Worm (Caenorhabditis elegans) whole organism, young adult: ENCODE measurements around the gene syf-2.

Experiments used
- B0035.1 ChIP-seq: sonication (generic microtip); optimal IDR thresholded peaks from 2 replicates; lab custom pipeline; 2016; ENCODE audit warnings: missing genetic modification characterization, mild to moderate bottlenecking, missing compliant biosample characterization, missing genotype, missing genetic modification reagents
- B0336.3 ChIP-seq: fragments of 200-800 bp; sonication (Bioruptor generic); IDR thresholded peaks from 2 replicates; pipeline ENCODE4 v1.3.6; 2022; ENCODE audit warnings: missing genetic modification characterization, missing compliant biosample characterization
- C06A6.2 ChIP-seq: fragments of 200-800 bp; sonication (Bioruptor generic); conservative IDR thresholded peaks from 2 replicates; pipeline ENCODE4 v1.3.6; 2022; ENCODE audit warnings: missing genetic modification characterization, missing compliant biosample characterization
- D2030.7 ChIP-seq: fragments of 200-800 bp; sonication (Bioruptor generic); IDR thresholded peaks from 2 replicates; pipeline ENCODE4 v1.3.6; 2022; ENCODE audit warnings: missing genetic modification reagents, missing genetic modification characterization, missing compliant biosample characterization
- F10E7.11 ChIP-seq: sonication (generic microtip); optimal IDR thresholded peaks from 2 replicates; lab custom pipeline; 2017; ENCODE audit warnings: mild to moderate bottlenecking, missing genetic modification characterization, moderate library complexity, missing compliant biosample characterization
- F23B12.7 ChIP-seq: sonication (generic microtip); optimal IDR thresholded peaks from 2 replicates; lab custom pipeline; 2017; ENCODE audit warnings: missing genetic modification characterization, mild to moderate bottlenecking, missing compliant biosample characterization, antibody characterized with exemption, moderate library complexity; ENCODE audit not compliant: insufficient read depth
- T07F8.4 ChIP-seq: sonication (generic microtip); optimal IDR thresholded peaks from 2 replicates; lab custom pipeline; 2016; ENCODE audit warnings: mild to moderate bottlenecking, missing genetic modification characterization, moderate library complexity, missing compliant biosample characterization
- Y53G8AR.9 ChIP-seq: fragments of 200-800 bp; sonication (Bioruptor generic); conservative IDR thresholded peaks from 2 replicates; pipeline ENCODE4 v1.3.6; 2022; ENCODE audit warnings: missing genetic modification reagents, missing genetic modification characterization, missing compliant biosample characterization
- Y95B8A.8 ChIP-seq: fragments of 200-800 bp; sonication (Bioruptor generic); IDR thresholded peaks from 2 replicates; pipeline ENCODE4 v1.3.6; 2022; ENCODE audit warnings: missing genetic modification reagents, missing genetic modification characterization, missing compliant biosample characterization
- aptf-3 ChIP-seq: fragments of 200-800 bp; sonication (Bioruptor generic); IDR thresholded peaks from 2 replicates; pipeline ENCODE4 v1.3.6; 2022; ENCODE audit warnings: missing genetic modification characterization, missing compliant biosample characterization
- atf-7 ChIP-seq: sonication (generic microtip); optimal IDR thresholded peaks from 2 replicates; lab custom pipeline; 2017; ENCODE audit warnings: mild to moderate bottlenecking, missing genetic modification characterization, missing compliant biosample characterization
- attf-3 ChIP-seq: fragments of 200-800 bp; sonication (Bioruptor generic); conservative IDR thresholded peaks from 2 replicates; pipeline ENCODE4 v1.3.6; 2022; ENCODE audit warnings: missing genetic modification reagents, missing genetic modification characterization, missing compliant biosample characterization
- attf-6 ChIP-seq: fragments of 200-800 bp; sonication (Bioruptor generic); IDR thresholded peaks from 2 replicates; pipeline ENCODE4 v1.3.6; 2022; ENCODE audit warnings: missing genetic modification reagents, missing genetic modification characterization, missing compliant biosample characterization
- bed-1 ChIP-seq: fragments of 200-800 bp; sonication (Bioruptor generic); IDR thresholded peaks from 2 replicates; pipeline ENCODE4 v1.3.6; 2022; ENCODE audit warnings: missing genetic modification reagents, missing genetic modification characterization, missing compliant biosample characterization
- ccch-3 ChIP-seq: fragments of 200-800 bp; sonication (Bioruptor generic); optimal IDR thresholded peaks from 2 replicates; lab custom pipeline; 2018; ENCODE audit warnings: mild to moderate bottlenecking, missing genetic modification characterization, missing compliant biosample characterization
- cebp-1 ChIP-seq, 2 experiments: fragments of 200-800 bp in 1 of 2; sonication (Bioruptor generic) in 1 of 2; sonication (generic microtip) in 1 of 2; IDR thresholded peaks in 1 of 2; optimal IDR thresholded peaks in 1 of 2; 2 replicates each; pipeline versions ENCODE4 v1.3.6 to Lab custom; 2017 to 2022; ENCODE audit warnings: missing compliant biosample characterization in 2 of 2, missing genetic modification characterization in 2 of 2, mild to moderate bottlenecking in 1 of 2, missing genetic modification reagents in 1 of 2, moderate library complexity in 1 of 2
- cebp-2 ChIP-seq: fragments of 200-800 bp; sonication (Bioruptor generic); IDR thresholded peaks from 2 replicates; pipeline ENCODE4 v1.3.6; 2022; ENCODE audit warnings: missing genetic modification characterization, missing compliant biosample characterization
- ceh-100 ChIP-seq: fragments of 200-800 bp; sonication (Bioruptor generic); IDR thresholded peaks from 2 replicates; pipeline ENCODE4 v1.3.6; 2022; ENCODE audit warnings: missing genetic modification reagents, missing genetic modification characterization, missing compliant biosample characterization
- ceh-91 ChIP-seq: fragments of 200-800 bp; sonication (Bioruptor generic); IDR thresholded peaks from 2 replicates; pipeline ENCODE4 v1.3.6; 2022; ENCODE audit warnings: missing genetic modification reagents, missing genetic modification characterization, missing compliant biosample characterization
- chd-7 ChIP-seq: sonication (generic microtip); optimal IDR thresholded peaks from 2 replicates; lab custom pipeline; 2016; ENCODE audit warnings: mild to moderate bottlenecking, missing genetic modification characterization, moderate library complexity, missing compliant biosample characterization
- die-1 ChIP-seq: sonication (generic microtip); optimal IDR thresholded peaks from 2 replicates; lab custom pipeline; 2016; ENCODE audit warnings: missing genotype, mild to moderate bottlenecking, missing genetic modification characterization, missing compliant biosample characterization
- dox-1 ChIP-seq: fragments of 200-800 bp; sonication (Bioruptor generic); IDR thresholded peaks from 2 replicates; pipeline ENCODE4 v1.3.6; 2022; ENCODE audit warnings: missing genetic modification reagents, missing genetic modification characterization, missing compliant biosample characterization
- efl-1 ChIP-seq: fragments of 150-350 bp; optimal IDR thresholded peaks from 2 replicates; lab custom pipeline; 2014; ENCODE audit warnings: missing biosample characterization, missing genetic modification reagents, missing genetic modification characterization
- ekl-4 ChIP-seq: fragments of 200-800 bp; sonication (Bioruptor generic); IDR thresholded peaks from 2 replicates; pipeline ENCODE4 v1.3.6; 2022; ENCODE audit warnings: missing genetic modification reagents, missing genetic modification characterization, missing compliant biosample characterization
- fkh-3 ChIP-seq: sonication (generic microtip); optimal IDR thresholded peaks from 2 replicates; lab custom pipeline; 2016; ENCODE audit warnings: mild to moderate bottlenecking, missing genetic modification characterization, missing compliant biosample characterization
- hlh-12 ChIP-seq: sonication (generic microtip); optimal IDR thresholded peaks from 2 replicates; lab custom pipeline; 2016; ENCODE audit warnings: missing genetic modification characterization, missing compliant biosample characterization
- hlh-26 ChIP-seq: fragments of 200-800 bp; sonication (Bioruptor generic); conservative IDR thresholded peaks from 2 replicates; pipeline ENCODE4 v1.3.6; 2022; ENCODE audit warnings: missing genetic modification reagents, missing genetic modification characterization, missing compliant biosample characterization
- hmg-1.2 ChIP-seq: fragments of 200-800 bp; sonication (Bioruptor generic); IDR thresholded peaks from 2 replicates; pipeline ENCODE4 v1.3.6; 2022; ENCODE audit warnings: missing genetic modification reagents, missing genetic modification characterization, missing compliant biosample characterization
- hmg-20 ChIP-seq: fragments of 200-800 bp; sonication (Bioruptor generic); IDR thresholded peaks from 2 replicates; pipeline ENCODE4 v1.3.6; 2022; ENCODE audit warnings: missing genetic modification reagents, missing genetic modification characterization, missing compliant biosample characterization
- hsf-1 ChIP-seq: fragments of 200-800 bp; sonication (Bioruptor generic); IDR thresholded peaks from 2 replicates; pipeline ENCODE4 v1.3.6; 2022; ENCODE audit warnings: missing genetic modification reagents, missing genetic modification characterization, missing compliant biosample characterization
- lag-1 ChIP-seq: fragments of 200-800 bp; sonication (Bioruptor generic); IDR thresholded peaks from 2 replicates; pipeline ENCODE4 v1.3.6; 2022; ENCODE audit warnings: missing genetic modification reagents, missing genetic modification characterization, missing compliant biosample characterization
- lin-40 ChIP-seq: sonication (generic microtip); optimal IDR thresholded peaks from 2 replicates; lab custom pipeline; 2016; ENCODE audit warnings: missing genetic modification characterization, mild to moderate bottlenecking, missing compliant biosample characterization, missing genotype, missing genetic modification reagents
- lsy-27 ChIP-seq: sonication (generic microtip); optimal IDR thresholded peaks from 2 replicates; lab custom pipeline; 2017; ENCODE audit warnings: missing genetic modification characterization, mild to moderate bottlenecking, missing compliant biosample characterization, antibody characterized with exemption, missing genotype, borderline replicate concordance; ENCODE audit not compliant: insufficient read depth
- mcd-1 ChIP-seq: fragments of 200-800 bp; sonication (Bioruptor generic); IDR thresholded peaks from 2 replicates; pipeline ENCODE4 v1.3.6; 2022; ENCODE audit warnings: missing genetic modification reagents, missing genetic modification characterization, missing compliant biosample characterization
- mel-28 ChIP-seq: sonication (generic microtip); optimal IDR thresholded peaks from 2 replicates; lab custom pipeline; 2016; ENCODE audit warnings: borderline replicate concordance, mild to moderate bottlenecking, missing genetic modification characterization, missing compliant biosample characterization
- mes-4 ChIP-seq: sonication (generic microtip); optimal IDR thresholded peaks from 2 replicates; lab custom pipeline; 2016; ENCODE audit warnings: missing genotype, missing genetic modification characterization, missing compliant biosample characterization
- nfyb-1 ChIP-seq: fragments of 200-800 bp; sonication (Bioruptor generic); IDR thresholded peaks from 2 replicates; pipeline ENCODE4 v1.3.6; 2022; ENCODE audit warnings: missing genetic modification reagents, missing genetic modification characterization, missing compliant biosample characterization
- nhr-80 ChIP-seq: sonication (generic microtip); optimal IDR thresholded peaks from 2 replicates; lab custom pipeline; 2016; ENCODE audit warnings: missing genetic modification characterization, missing compliant biosample characterization
- nhr-90 ChIP-seq: sonication (generic microtip); optimal IDR thresholded peaks from 2 replicates; lab custom pipeline; 2016; ENCODE audit warnings: missing genotype, mild to moderate bottlenecking, missing genetic modification characterization, missing compliant biosample characterization
- pbrm-1 ChIP-seq: fragments of 200-800 bp; sonication (Bioruptor generic); IDR thresholded peaks from 2 replicates; pipeline ENCODE4 v1.3.6; 2022; ENCODE audit warnings: missing genetic modification reagents, missing genetic modification characterization, missing compliant biosample characterization
- repo-1 ChIP-seq: sonication (generic microtip); optimal IDR thresholded peaks from 2 replicates; lab custom pipeline; 2017; ENCODE audit warnings: mild to moderate bottlenecking, missing genetic modification characterization, missing compliant biosample characterization
- sdz-38 ChIP-seq: sonication (generic microtip); optimal IDR thresholded peaks from 2 replicates; lab custom pipeline; 2016; ENCODE audit warnings: missing genotype, missing genetic modification characterization, missing compliant biosample characterization
- snpc-1.1 ChIP-seq: sonication (generic microtip); optimal IDR thresholded peaks from 2 replicates; lab custom pipeline; 2017; ENCODE audit warnings: missing genetic modification characterization, mild to moderate bottlenecking, missing compliant biosample characterization, antibody characterized with exemption, moderate library complexity, missing genotype, missing genetic modification reagents; ENCODE audit not compliant: insufficient read depth
- snpc-3.4 ChIP-seq: sonication (generic microtip); optimal IDR thresholded peaks from 2 replicates; lab custom pipeline; 2017; ENCODE audit warnings: missing genetic modification characterization, mild to moderate bottlenecking, missing compliant biosample characterization, antibody characterized with exemption, moderate library complexity, missing genotype, missing genetic modification reagents
- xnd-1 ChIP-seq: sonication (generic microtip); optimal IDR thresholded peaks from 2 replicates; lab custom pipeline; 2016; ENCODE audit warnings: missing genotype, missing genetic modification reagents, missing genetic modification characterization, missing compliant biosample characterization
- zfh-2 ChIP-seq: fragments of 200-800 bp; sonication (Bioruptor generic); conservative IDR thresholded peaks from 2 replicates; pipeline ENCODE4 v1.3.6; 2022; ENCODE audit warnings: missing genetic modification reagents, missing genetic modification characterization, missing compliant biosample characterization
- ztf-18 ChIP-seq: sonication (generic microtip); optimal IDR thresholded peaks from 2 replicates; lab custom pipeline; 2016; ENCODE audit warnings: missing genotype, mild to moderate bottlenecking, missing genetic modification characterization, missing compliant biosample characterization
- ztf-25 ChIP-seq: fragments of 200-800 bp; sonication (Bioruptor generic); IDR thresholded peaks from 2 replicates; pipeline ENCODE4 v1.3.6; 2022; ENCODE audit warnings: missing genetic modification reagents, missing genetic modification characterization, missing compliant biosample characterization

The syf-2 gene

DNA sequence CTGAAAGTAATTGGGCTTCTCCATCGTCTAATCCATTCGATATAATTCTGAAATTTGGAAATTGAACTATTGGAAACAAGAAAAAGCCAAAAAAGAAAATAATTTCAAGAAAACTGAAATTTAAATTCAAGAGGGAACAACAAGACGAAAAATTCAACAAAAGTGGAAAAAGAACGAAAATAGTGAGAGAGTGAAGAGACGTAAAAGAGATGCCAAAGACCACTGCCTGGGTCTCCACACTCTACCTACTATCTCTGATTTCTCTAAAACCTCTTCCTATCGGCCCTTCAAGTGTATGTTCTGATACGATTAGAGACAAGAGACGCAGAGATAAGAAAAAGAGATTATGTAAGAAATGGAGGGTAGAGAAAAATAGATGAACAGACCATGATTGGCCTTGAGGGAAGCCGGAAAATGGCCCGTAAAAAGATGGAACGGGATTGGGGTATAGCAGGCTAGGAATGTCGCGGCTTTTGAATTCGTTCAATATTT is 8.1 kb downstream of the syf-2 start, which contains the start of gene ogt-1 (continued):
- TF ChIP-seq snpc-1.1 (tag; lab: Kevin White, UChicago): no peak
- TF ChIP-seq aptf-3: no peak
- TF ChIP-seq sdz-38 (tag; lab: Kevin White, UChicago): no peak
- TF ChIP-seq B0035.1 (tag; lab: Kevin White, UChicago): no peak
- no peak for TF ChIP-seq T07F8.4 (tag; lab: Kevin White, UChicago)
- 0 out of 2 replicates have a peak, but pooled peaks have one; percentile 38 for TF ChIP-seq B0336.3 (GFP tag; lab: Robert Waterston, UW)
- no peak for TF ChIP-seq Y95B8A.8 (GFP tag; lab: Robert Waterston, UW)
- no peak for TF ChIP-seq F23B12.7 (tag; lab: Kevin White, UChicago)
- no peak for TF ChIP-seq fkh-3
- no peak for TF ChIP-seq cebp-1 (GFP tag; IDR thresholded peaks at IDR 0.05; lab: Robert Waterston, UW)
- TF ChIP-seq cebp-1 (tag; optimal IDR thresholded peaks at IDR 0.05; lab: Kevin White, UChicago): peak; percentile 67
- TF ChIP-seq dox-1: peak; percentile 65
- TF ChIP-seq nfyb-1 (GFP tag; lab: Robert Waterston, UW): peak; percentile 57
- TF ChIP-seq mcd-1 (GFP tag; lab: Robert Waterston, UW): peak; percentile 43
- no peak for TF ChIP-seq xnd-1
- TF ChIP-seq ztf-18 (tag; lab: Kevin White, UChicago): no peak
- no peak for TF ChIP-seq bed-1
- no peak for TF ChIP-seq hlh-12
- no peak for TF ChIP-seq cebp-2 (GFP tag; lab: Robert Waterston, UW)
- TF ChIP-seq ztf-25 (GFP tag; lab: Robert Waterston, UW): no peak
- no peak for TF ChIP-seq mes-4 (tag; lab: Kevin White, UChicago)
- TF ChIP-seq atf-7 (tag; lab: Kevin White, UChicago): peak; percentile 75
- TF ChIP-seq lin-40: peak; percentile 84
- no peak for TF ChIP-seq nhr-90
- TF ChIP-seq ceh-100: no peak
- peak; percentile 15 for TF ChIP-seq die-1
- no peak for TF ChIP-seq ccch-3 (GFP tag; lab: Kevin White, UChicago)
- TF ChIP-seq mel-28: no peak
- peak; percentile 89 for TF ChIP-seq hmg-1.2 (GFP tag; lab: Robert Waterston, UW)
- TF ChIP-seq hmg-20 (GFP tag; lab: Robert Waterston, UW): no peak
- peak; percentile 42; the same call in 1 of the 2 replicates for TF ChIP-seq pbrm-1
- no peak for TF ChIP-seq hlh-26 (GFP tag; lab: Robert Waterston, UW)
- TF ChIP-seq attf-3: no peak
- peak; percentile 69 for TF ChIP-seq ekl-4 (GFP tag; lab: Robert Waterston, UW)
- 0 out of 2 replicates have a peak, but pooled peaks have one; percentile 48 for TF ChIP-seq Y53G8AR.9
- TF ChIP-seq ceh-91 (GFP tag; lab: Robert Waterston, UW): no peak
- TF ChIP-seq zfh-2: no peak
- TF ChIP-seq lsy-27 (tag; lab: Kevin White, UChicago): no peak
- no peak for TF ChIP-seq efl-1 (GFP tag; lab: Kevin White, UChicago)
- no peak for TF ChIP-seq lag-1 (GFP tag; lab: Robert Waterston, UW)
- TF ChIP-seq F10E7.11 (tag; lab: Kevin White, UChicago): no peak
- peak; percentile 65; the same call in 1 of the 2 replicates for TF ChIP-seq C06A6.2 (GFP tag; lab: Robert Waterston, UW)
- TF ChIP-seq attf-6: no peak
- peak; percentile 64 for TF ChIP-seq snpc-3.4 (tag; lab: Kevin White, UChicago)
- TF ChIP-seq D2030.7 (GFP tag; lab: Robert Waterston, UW): no peak
- TF ChIP-seq nhr-80: peak; percentile 4
- TF ChIP-seq hsf-1 (GFP tag; lab: Robert Waterston, UW): 0 out of 2 replicates have a peak, but pooled peaks have one; percentile 6
- TF ChIP-seq repo-1: peak; percentile 4
- peak; percentile 25 for TF ChIP-seq chd-7 (tag; lab: Kevin White, UChicago)
